Worm (Caenorhabditis elegans) whole organism, L2 larva: ENCODE measurements around the gene srj-45.

Source experiments
- F13H6.1 ChIP-seq: sonication (generic microtip); optimal IDR thresholded peaks from 2 replicates; lab custom pipeline; 2016; ENCODE audit warnings: missing genetic modification characterization, missing compliant biosample characterization
- aly-2 ChIP-seq: fragments of 150-350 bp; optimal IDR thresholded peaks from 2 replicates; lab custom pipeline; 2014; ENCODE audit warnings: missing biosample characterization, missing genetic modification characterization
- ama-1 ChIP-seq: fragments of 150-350 bp; optimal IDR thresholded peaks from 2 replicates; lab custom pipeline; 2018; ENCODE audit warnings: inconsistent platforms
- blmp-1 ChIP-seq: sonication (generic microtip); optimal IDR thresholded peaks from 2 replicates; lab custom pipeline; 2017; ENCODE audit warnings: missing genetic modification characterization, mild to moderate bottlenecking, missing compliant biosample characterization, antibody characterized with exemption, moderate library complexity; ENCODE audit not compliant: insufficient read depth
- ceh-16 ChIP-seq: fragments of 150-350 bp; optimal IDR thresholded peaks from 2 replicates; lab custom pipeline; 2014; ENCODE audit warnings: missing biosample characterization, missing genetic modification characterization
- dmd-4 ChIP-seq: sonication (generic microtip); optimal IDR thresholded peaks from 2 replicates; lab custom pipeline; 2017; ENCODE audit warnings: missing biosample characterization, missing genetic modification characterization
- egl-27 ChIP-seq: sonication (generic microtip); optimal IDR thresholded peaks from 3 replicates; lab custom pipeline; 2017; ENCODE audit warnings: missing biosample characterization, missing genetic modification reagents, missing genetic modification characterization
- elt-3 ChIP-seq: sonication (generic microtip); optimal IDR thresholded peaks from 2 replicates; lab custom pipeline; 2017; ENCODE audit warnings: missing biosample characterization, missing genetic modification characterization
- fos-1 ChIP-seq: fragments of 150-350 bp; optimal IDR thresholded peaks from 2 replicates; lab custom pipeline; 2014; ENCODE audit warnings: missing biosample characterization, missing genetic modification characterization
- gmeb-1 ChIP-seq: fragments of 150-350 bp; optimal IDR thresholded peaks from 2 replicates; lab custom pipeline; 2014; ENCODE audit warnings: missing biosample characterization, missing genetic modification characterization
- lin-11 ChIP-seq: fragments of 150-350 bp; sonication (generic microtip); optimal IDR thresholded peaks from 2 replicates; lab custom pipeline; 2014; ENCODE audit warnings: missing biosample characterization, missing genetic modification characterization, inconsistent platforms, mixed read lengths
- lin-39 ChIP-seq: fragments of 150-350 bp; optimal IDR thresholded peaks from 2 replicates; lab custom pipeline; 2014; ENCODE audit warnings: missing biosample characterization, missing genetic modification reagents, missing genetic modification characterization
- lsy-2 ChIP-seq, 2 experiments: fragments of 150-350 bp in 1 of 2; sonication (generic microtip) in 1 of 2; optimal IDR thresholded peaks; 2 replicates each; lab custom pipeline; 2014 to 2017; ENCODE audit warnings: missing biosample characterization in 2 of 2, missing genetic modification characterization in 2 of 2
- mab-5 ChIP-seq: fragments of 150-350 bp; optimal IDR thresholded peaks from 2 replicates; lab custom pipeline; 2014; ENCODE audit warnings: missing biosample characterization, missing genetic modification characterization
- nhr-11 ChIP-seq: fragments of 150-350 bp; optimal IDR thresholded peaks from 2 replicates; lab custom pipeline; 2014; ENCODE audit warnings: missing biosample characterization, missing genetic modification characterization
- nhr-12 ChIP-seq: fragments of 150-350 bp; optimal IDR thresholded peaks from 2 replicates; lab custom pipeline; 2014; ENCODE audit warnings: missing biosample characterization, missing genetic modification characterization
- nhr-129 ChIP-seq: fragments of 150-350 bp; optimal IDR thresholded peaks from 2 replicates; lab custom pipeline; 2014; ENCODE audit warnings: missing biosample characterization, missing genetic modification characterization
- nhr-237 ChIP-seq: fragments of 150-350 bp; optimal IDR thresholded peaks from 2 replicates; lab custom pipeline; 2014; ENCODE audit warnings: missing biosample characterization, missing genetic modification characterization
- nhr-25 ChIP-seq: fragments of 150-350 bp; sonication (generic microtip); optimal IDR thresholded peaks from 3 replicates; lab custom pipeline; 2014; ENCODE audit warnings: missing biosample characterization, missing genetic modification characterization
- nhr-6 ChIP-seq: fragments of 150-350 bp; optimal IDR thresholded peaks from 2 replicates; lab custom pipeline; 2014; ENCODE audit warnings: missing biosample characterization, missing genetic modification characterization
- nhr-77 ChIP-seq: fragments of 150-350 bp; optimal IDR thresholded peaks from 2 replicates; lab custom pipeline; 2014; ENCODE audit warnings: missing biosample characterization, missing genetic modification characterization
- skn-1 ChIP-seq: sonication (generic microtip); optimal IDR thresholded peaks from 2 replicates; lab custom pipeline; 2017; ENCODE audit warnings: missing biosample characterization, missing genetic modification characterization
- sma-3 ChIP-seq: sonication (generic microtip); optimal IDR thresholded peaks from 2 replicates; lab custom pipeline; 2016; ENCODE audit warnings: missing genetic modification reagents, missing genetic modification characterization, missing compliant biosample characterization
- sma-9 ChIP-seq, 2 experiments: fragments of 150-350 bp in 1 of 2; sonication (generic microtip) in 1 of 2; optimal IDR thresholded peaks; 2 replicates each; lab custom pipeline; 2014 to 2016; ENCODE audit warnings: missing genetic modification characterization in 2 of 2, mild to moderate bottlenecking in 1 of 2, missing biosample characterization in 1 of 2, missing compliant biosample characterization in 1 of 2, missing genetic modification reagents in 1 of 2, moderate library complexity in 1 of 2
- snpc-4 ChIP-seq: fragments of 150-350 bp; optimal IDR thresholded peaks from 2 replicates; lab custom pipeline; 2014; ENCODE audit warnings: missing biosample characterization, missing genetic modification characterization
- unc-55 ChIP-seq: fragments of 150-350 bp; sonication (generic microtip); optimal IDR thresholded peaks from 3 replicates; lab custom pipeline; 2014; ENCODE audit warnings: missing biosample characterization, missing genetic modification reagents, missing genetic modification characterization
- ztf-1 ChIP-seq: fragments of 200-800 bp; sonication (Bioruptor generic); conservative IDR thresholded peaks from 2 replicates; pipeline ENCODE4 v1.3.6; 2022; ENCODE audit warnings: missing genetic modification characterization, missing compliant biosample characterization
- ztf-11 ChIP-seq: sonication (generic microtip); optimal IDR thresholded peaks from 2 replicates; lab custom pipeline; 2017; ENCODE audit warnings: missing biosample characterization, missing genetic modification characterization
- ztf-4 ChIP-seq: fragments of 150-350 bp; optimal IDR thresholded peaks from 2 replicates; lab custom pipeline; 2014; ENCODE audit warnings: missing biosample characterization, missing genetic modification characterization

srj-45 gene

ce11 chrV:2879801-2880200 lies 43.4 kb upstream of the srj-45 start, which contains the start of gene str-39:
Gene str-39 (minus strand): TSS chrV:2879901.
- no peak for TF ChIP-seq mab-5
- no peak for TF ChIP-seq egl-27 (tag; lab: Kevin White, UChicago)
- no peak for TF ChIP-seq nhr-25 (tag; lab: Kevin White, UChicago)
- TF ChIP-seq skn-1, result no peak
- no peak for TF ChIP-seq sma-3 (GFP tag; lab: Kevin White, UChicago)
- TF ChIP-seq ztf-1 (GFP tag; lab: Robert Waterston, UW), result no peak
- TF ChIP-seq gmeb-1, result no peak

- TF ChIP-seq snpc-4 (tag; lab: Kevin White, UChicago) (no peak), unc-55 (GFP tag; lab: Kevin White, UChicago) (peak; percentile 32)
Observed at ce11 chrV:2877509-2877908, 41.1 kb upstream of the srj-45 start, which contains the start of gene F37B4.10. Gene F37B4.10 (minus strand): TSS chrV:2877609.

ce11 chrV:2876188-2876831 lies 39.9 kb upstream of the srj-45 start:
- TF ChIP-seq ceh-16 (tag; lab: Kevin White, UChicago) (no peak), nhr-12 (no peak), nhr-25 (tag; lab: Kevin White, UChicago) (no peak), ztf-1 (GFP tag; lab: Robert Waterston, UW) (no peak), nhr-129 (tag; lab: Kevin White, UChicago) (no peak), snpc-4 (tag; lab: Kevin White, UChicago) (no peak), ztf-11 (tag; lab: Kevin White, UChicago) (no peak), unc-55 (GFP tag; lab: Kevin White, UChicago) (no peak), nhr-11 (no peak), lsy-2 (tag; optimal IDR thresholded peaks at IDR 0.05; lab: Kevin White, UChicago) (no peak), ztf-4 (tag; lab: Kevin White, UChicago) (no peak), aly-2 (tag; lab: Kevin White, UChicago) (no peak), nhr-6 (no peak), F13H6.1 (tag; lab: Kevin White, UChicago) (no peak), skn-1 (no peak)

ce11 chrV:2875422-2875821 lies 39.0 kb upstream of the srj-45 start, which contains the start of gene folt-2:
Gene folt-2 (minus strand): TSS chrV:2875600.
- TF ChIP-seq ceh-16 (tag; lab: Kevin White, UChicago) (no peak), gmeb-1 (no peak), dmd-4 (tag; lab: Kevin White, UChicago) (no peak), lsy-2 (tag; optimal IDR thresholded peaks at IDR 0.05; lab: Kevin White, UChicago) (no peak), fos-1 (tag; lab: Kevin White, UChicago) (peak; percentile 60), sma-9 (GFP tag; optimal IDR thresholded peaks at IDR 0.05; lab: Kevin White, UChicago) (no peak), sma-9 (tag; optimal IDR thresholded peaks at IDR 0.05; lab: Kevin White, UChicago) (no peak), egl-27 (tag; lab: Kevin White, UChicago) (no peak)

ce11 chrV:2872947-2873346 lies 36.5 kb upstream of the srj-45 start:
- TF ChIP-seq nhr-77 (tag; lab: Kevin White, UChicago), result no peak
- no peak for TF ChIP-seq elt-3 (tag; lab: Kevin White, UChicago)
- TF ChIP-seq snpc-4 (tag; lab: Kevin White, UChicago), result no peak
- no peak for TF ChIP-seq lin-11 (tag; lab: Kevin White, UChicago)
- TF ChIP-seq nhr-12, result no peak
- no peak for TF ChIP-seq nhr-6
- no peak for TF ChIP-seq nhr-237 (tag; lab: Kevin White, UChicago)
- no peak for TF ChIP-seq ama-1 (lab: Kevin White, UChicago)
- TF ChIP-seq nhr-11, result no peak
- no peak for TF ChIP-seq unc-55 (GFP tag; lab: Kevin White, UChicago)
- no peak for TF ChIP-seq sma-3 (GFP tag; lab: Kevin White, UChicago)
- TF ChIP-seq F13H6.1 (tag; lab: Kevin White, UChicago), result no peak
- no peak for TF ChIP-seq ztf-1 (GFP tag; lab: Robert Waterston, UW)
- no peak for TF ChIP-seq dmd-4 (tag; lab: Kevin White, UChicago)
- no peak for TF ChIP-seq blmp-1 (tag; lab: Kevin White, UChicago)
- no peak for TF ChIP-seq nhr-25 (tag; lab: Kevin White, UChicago)
- TF ChIP-seq lin-39, result no peak
